Worm (Caenorhabditis elegans) whole organism, L1 larva: Measurements from ENCODE around the gene col-166.
A peak's percentile ranks its signal among the peaks of the same experiment; 100 is the strongest.

Experiments used
- C16A3.4 ChIP-seq: fragments of 150-350 bp; optimal IDR thresholded peaks from 2 replicates; lab custom pipeline; 2014; ENCODE audit warnings: missing biosample characterization, missing genetic modification characterization
- C34B4.2 ChIP-seq: sonication (generic microtip); optimal IDR thresholded peaks from 2 replicates; lab custom pipeline; 2017; ENCODE audit warnings: mild to moderate bottlenecking, missing genetic modification characterization, missing compliant biosample characterization
- aha-1 ChIP-seq: fragments of 150-350 bp; optimal IDR thresholded peaks from 2 replicates; lab custom pipeline; 2014; ENCODE audit warnings: missing biosample characterization, missing genetic modification characterization
- blmp-1 ChIP-seq: fragments of 150-350 bp; optimal IDR thresholded peaks from 2 replicates; lab custom pipeline; 2014; ENCODE audit warnings: missing biosample characterization, missing genetic modification characterization
- ceh-63 ChIP-seq: fragments of 200-800 bp; sonication (Bioruptor generic); optimal IDR thresholded peaks from 2 replicates; lab custom pipeline; 2018; ENCODE audit warnings: mild to moderate bottlenecking, missing genetic modification characterization, missing compliant biosample characterization
- ceh-82 ChIP-seq, 3 experiments: fragments of 150-350 bp in 1 of 3; sonication (generic microtip) in 2 of 3; optimal IDR thresholded peaks; 2 replicates each; lab custom pipeline; 2014 to 2017; ENCODE audit warnings: missing biosample characterization in 3 of 3, missing genetic modification characterization in 3 of 3
- dpl-1 ChIP-seq, 3 experiments: fragments of 150-350 bp in 2 of 3; sonication (generic microtip) in 1 of 3; optimal IDR thresholded peaks; 2 replicates each; lab custom pipeline; 2014 to 2017; ENCODE audit warnings: missing biosample characterization in 3 of 3, missing genetic modification characterization in 3 of 3, missing genetic modification reagents in 3 of 3
- dsc-1 ChIP-seq: sonication (generic microtip); optimal IDR thresholded peaks from 2 replicates; lab custom pipeline; 2016; ENCODE audit warnings: mild to moderate bottlenecking, missing genetic modification characterization, missing compliant biosample characterization
- efl-3 ChIP-seq: fragments of 200-800 bp; sonication (Bioruptor generic); optimal IDR thresholded peaks from 2 replicates; lab custom pipeline; 2018; ENCODE audit warnings: mild to moderate bottlenecking, missing genetic modification characterization, missing compliant biosample characterization
- egl-13 ChIP-seq: sonication (generic microtip); optimal IDR thresholded peaks from 2 replicates; lab custom pipeline; 2016; ENCODE audit warnings: missing genotype, missing genetic modification reagents, missing genetic modification characterization, missing compliant biosample characterization
- elt-3 ChIP-seq, 6 experiments: fragments of 150-350 bp in 1 of 6; sonication (generic microtip); optimal IDR thresholded peaks; 2 replicates each; lab custom pipeline; 2017 to 2018; ENCODE audit warnings: missing biosample characterization in 6 of 6, missing genetic modification characterization in 6 of 6, inconsistent platforms in 1 of 6
- ets-5 ChIP-seq: fragments of 200-800 bp; sonication (Bioruptor generic); IDR thresholded peaks from 2 replicates; pipeline ENCODE4 v1.3.6; 2022; ENCODE audit warnings: missing genetic modification characterization, missing compliant biosample characterization
- fkh-4 ChIP-seq: sonication (generic microtip); optimal IDR thresholded peaks from 2 replicates; lab custom pipeline; 2016; ENCODE audit warnings: missing compliant biosample characterization, missing genetic modification characterization, borderline replicate concordance
- fkh-8 ChIP-seq: sonication (generic microtip); optimal IDR thresholded peaks from 2 replicates; lab custom pipeline; 2016; ENCODE audit warnings: mild to moderate bottlenecking, missing genetic modification characterization, missing compliant biosample characterization
- grh-1 ChIP-seq: fragments of 200-800 bp; sonication (Bioruptor generic); IDR thresholded peaks from 2 replicates; pipeline ENCODE4 v1.3.6; 2022; ENCODE audit warnings: missing genetic modification reagents, missing genetic modification characterization, missing compliant biosample characterization
- hlh-17 ChIP-seq: fragments of 200-800 bp; sonication (Bioruptor generic); optimal IDR thresholded peaks from 2 replicates; lab custom pipeline; 2018; ENCODE audit warnings: missing genetic modification characterization, mild to moderate bottlenecking, missing compliant biosample characterization, moderate library complexity, borderline replicate concordance
- hlh-4 ChIP-seq: sonication (generic microtip); optimal IDR thresholded peaks from 2 replicates; lab custom pipeline; 2016; ENCODE audit warnings: mild to moderate bottlenecking, missing genetic modification characterization, missing compliant biosample characterization
- hpl-2 ChIP-seq: fragments of 150-350 bp; optimal IDR thresholded peaks from 2 replicates; lab custom pipeline; 2014; ENCODE audit warnings: missing biosample characterization, missing genetic modification reagents, missing genetic modification characterization
- irx-1 ChIP-seq: sonication (generic microtip); optimal IDR thresholded peaks from 2 replicates; lab custom pipeline; 2016; ENCODE audit warnings: missing genetic modification characterization, missing compliant biosample characterization
- isw-1 ChIP-seq: fragments of 200-800 bp; sonication (Bioruptor generic); IDR thresholded peaks from 2 replicates; pipeline ENCODE4 v1.3.6; 2022; ENCODE audit warnings: missing genetic modification characterization, missing compliant biosample characterization
- lin-13 ChIP-seq: fragments of 150-350 bp; optimal IDR thresholded peaks from 2 replicates; lab custom pipeline; 2014; ENCODE audit warnings: missing biosample characterization, missing genetic modification reagents, missing genetic modification characterization
- lin-14 ChIP-seq: fragments of 200-800 bp; sonication (Bioruptor generic); optimal IDR thresholded peaks from 2 replicates; lab custom pipeline; 2018; ENCODE audit warnings: mild to moderate bottlenecking, missing genetic modification characterization, moderate library complexity, missing compliant biosample characterization
- lin-15B ChIP-seq: fragments of 150-350 bp; sonication (generic microtip); optimal IDR thresholded peaks from 3 replicates; lab custom pipeline; 2014; ENCODE audit warnings: missing biosample characterization, missing genetic modification characterization
- lin-35 ChIP-seq, 2 experiments: fragments of 150-350 bp; optimal IDR thresholded peaks; 2 replicates each; lab custom pipeline; 2014; ENCODE audit warnings: missing biosample characterization in 2 of 2, missing genetic modification characterization in 2 of 2, missing genetic modification reagents in 2 of 2
- mab-9 ChIP-seq: fragments of 200-800 bp; sonication (Bioruptor generic); IDR thresholded peaks from 2 replicates; pipeline ENCODE4 v1.3.6; 2022; ENCODE audit warnings: missing genetic modification reagents, missing genetic modification characterization, missing compliant biosample characterization
- mdl-1 ChIP-seq, 2 experiments: fragments of 150-350 bp; optimal IDR thresholded peaks; 2 replicates each; lab custom pipeline; 2014 to 2017; ENCODE audit warnings: missing biosample characterization in 2 of 2, missing genetic modification characterization in 2 of 2, inconsistent platforms in 1 of 2
- mef-2 ChIP-seq: fragments of 150-350 bp; optimal IDR thresholded peaks from 2 replicates; lab custom pipeline; 2014; ENCODE audit warnings: missing biosample characterization, missing genetic modification characterization
- mep-1 ChIP-seq: fragments of 150-350 bp; optimal IDR thresholded peaks from 2 replicates; lab custom pipeline; 2014; ENCODE audit warnings: missing biosample characterization, missing genetic modification characterization
- nhr-19 ChIP-seq: fragments of 200-800 bp; sonication (Bioruptor generic); conservative IDR thresholded peaks from 2 replicates; pipeline ENCODE4 v1.3.6; 2022; ENCODE audit warnings: missing genetic modification characterization, missing compliant biosample characterization
- nhr-20 ChIP-seq: sonication (generic microtip); optimal IDR thresholded peaks from 2 replicates; lab custom pipeline; 2016; ENCODE audit warnings: mild to moderate bottlenecking, missing genetic modification characterization, missing compliant biosample characterization
- nhr-237 ChIP-seq: fragments of 150-350 bp; optimal IDR thresholded peaks from 2 replicates; lab custom pipeline; 2014; ENCODE audit warnings: missing biosample characterization, missing genetic modification characterization
- nhr-28 ChIP-seq: fragments of 150-350 bp; optimal IDR thresholded peaks from 2 replicates; lab custom pipeline; 2014; ENCODE audit warnings: missing biosample characterization, missing genetic modification characterization
- nhr-47 ChIP-seq: sonication (generic microtip); optimal IDR thresholded peaks from 2 replicates; lab custom pipeline; 2016; ENCODE audit warnings: mild to moderate bottlenecking, missing genetic modification characterization, moderate library complexity, missing compliant biosample characterization
- nhr-71 ChIP-seq: sonication (generic microtip); optimal IDR thresholded peaks from 2 replicates; lab custom pipeline; 2016; ENCODE audit warnings: mild to moderate bottlenecking, missing genetic modification characterization, moderate library complexity, missing compliant biosample characterization
- nhr-77 ChIP-seq: fragments of 150-350 bp; optimal IDR thresholded peaks from 2 replicates; lab custom pipeline; 2014; ENCODE audit warnings: missing biosample characterization, missing genetic modification characterization
- nhr-84 ChIP-seq: sonication (generic microtip); optimal IDR thresholded peaks from 2 replicates; lab custom pipeline; 2017; ENCODE audit warnings: missing biosample characterization, missing genetic modification characterization
- nhr-85 ChIP-seq: sonication (generic microtip); peaks from one replicate; lab custom pipeline; 2016; ENCODE audit warnings: missing genetic modification characterization, inconsistent platforms, missing compliant biosample characterization
- nhr-90 ChIP-seq: sonication (generic microtip); optimal IDR thresholded peaks from 2 replicates; lab custom pipeline; 2016; ENCODE audit warnings: mild to moderate bottlenecking, missing genetic modification characterization, missing compliant biosample characterization; ENCODE audit not compliant: poor library complexity
- pag-3 ChIP-seq: sonication (generic microtip); optimal IDR thresholded peaks from 2 replicates; lab custom pipeline; 2017; ENCODE audit warnings: missing genetic modification characterization, mild to moderate bottlenecking, missing compliant biosample characterization, antibody characterized with exemption, borderline replicate concordance; ENCODE audit not compliant: insufficient read depth
- rnt-1 ChIP-seq: sonication (generic microtip); optimal IDR thresholded peaks from 2 replicates; lab custom pipeline; 2016; ENCODE audit warnings: mild to moderate bottlenecking, missing genetic modification characterization, moderate library complexity, missing compliant biosample characterization
- snpc-4 ChIP-seq: fragments of 150-350 bp; optimal IDR thresholded peaks from 2 replicates; lab custom pipeline; 2014; ENCODE audit warnings: missing biosample characterization, missing genetic modification characterization
- snu-23 ChIP-seq: sonication (generic microtip); optimal IDR thresholded peaks from 2 replicates; lab custom pipeline; 2016; ENCODE audit warnings: missing genetic modification characterization, missing compliant biosample characterization
- sptf-1 ChIP-seq: fragments of 150-350 bp; optimal IDR thresholded peaks from 2 replicates; lab custom pipeline; 2014; ENCODE audit warnings: missing biosample characterization, missing genetic modification characterization
- swsn-7 ChIP-seq: sonication (generic microtip); optimal IDR thresholded peaks from 2 replicates; lab custom pipeline; 2016; ENCODE audit warnings: missing genetic modification characterization, missing compliant biosample characterization
- tbx-2 ChIP-seq: sonication (generic microtip); optimal IDR thresholded peaks from 2 replicates; lab custom pipeline; 2016; ENCODE audit warnings: missing genetic modification characterization, missing compliant biosample characterization
- unc-130 ChIP-seq: fragments of 150-350 bp; optimal IDR thresholded peaks from 2 replicates; lab custom pipeline; 2017; ENCODE audit warnings: missing biosample characterization, missing genetic modification characterization, inconsistent platforms
- unc-62 ChIP-seq: fragments of 150-350 bp; optimal IDR thresholded peaks from 2 replicates; lab custom pipeline; 2014; ENCODE audit warnings: missing biosample characterization, missing genetic modification reagents, missing genetic modification characterization
- unc-98 ChIP-seq: fragments of 200-800 bp; sonication (Bioruptor generic); IDR thresholded peaks from 2 replicates; pipeline ENCODE4 v1.3.6; 2022; ENCODE audit warnings: missing genetic modification characterization, missing compliant biosample characterization
- vab-15 ChIP-seq: sonication (generic microtip); optimal IDR thresholded peaks from 2 replicates; lab custom pipeline; 2017; ENCODE audit warnings: missing genotype, mild to moderate bottlenecking, missing genetic modification characterization, missing compliant biosample characterization
- xbp-1 ChIP-seq: sonication (generic microtip); optimal IDR thresholded peaks from 2 replicates; lab custom pipeline; 2016; ENCODE audit warnings: missing genetic modification characterization, missing compliant biosample characterization
- zag-1 ChIP-seq: fragments of 150-350 bp; optimal IDR thresholded peaks from 2 replicates; lab custom pipeline; 2014; ENCODE audit warnings: missing biosample characterization, missing genetic modification characterization

col-166 gene

ce11 chrX:6319546-6319945, 39.7 kb downstream of the col-166 start, which contains the start of gene chtb-3:
Gene chtb-3 (minus strand): TSS chrX:6319646.
- no peak for TF ChIP-seq ceh-82 (tag; optimal IDR thresholded peaks at IDR 0.05; lab: Kevin White, UChicago)

- TF ChIP-seq blmp-1 (tag; lab: Kevin White, UChicago) (peak; percentile 77), ceh-63 (GFP tag; lab: Kevin White, UChicago) (no peak), hlh-17 (GFP tag; lab: Kevin White, UChicago) (no peak), lin-35 (GFP tag; optimal IDR thresholded peaks at IDR 0.05; lab: Kevin White, UChicago) (no peak), nhr-85 (tag; lab: Kevin White, UChicago) (peak; percentile 92), fkh-4 (tag; lab: Kevin White, UChicago) (no peak), fkh-8 (tag; lab: Kevin White, UChicago) (no peak), nhr-90 (peak; percentile 40), nhr-77 (tag; lab: Kevin White, UChicago) (no peak), unc-62 (no peak), ceh-82 (tag; optimal IDR thresholded peaks at IDR 0.05; lab: Kevin White, UChicago) (no peak), irx-1 (tag; lab: Kevin White, UChicago) (peak; percentile 20), nhr-28 (tag; lab: Kevin White, UChicago) (no peak), lin-15B (tag; lab: Kevin White, UChicago) (no peak), egl-13 (tag; lab: Kevin White, UChicago) (no peak), vab-15 (tag; lab: Kevin White, UChicago) (no peak), hpl-2 (GFP tag; lab: Kevin White, UChicago) (no peak), pag-3 (peak; percentile 80), C16A3.4 (no peak), hlh-4 (tag; lab: Kevin White, UChicago) (no peak), mab-9 (GFP tag; lab: Robert Waterston, UW) (no peak), sptf-1 (tag; lab: Kevin White, UChicago) (no peak), nhr-84 (no peak), dsc-1 (tag; lab: Kevin White, UChicago) (no peak), elt-3 (tag; optimal IDR thresholded peaks at IDR 0.05; lab: Kevin White, UChicago) (peak in 4 of 6 experiments; percentile 11 to 58 (median 23)), mef-2 (no peak), efl-3 (GFP tag; lab: Kevin White, UChicago) (no peak), grh-1 (0 out of 2 replicates have a peak, but pooled peaks have one; percentile 38), unc-98 (no peak), mdl-1 (tag; optimal IDR thresholded peaks at IDR 0.05; lab: Kevin White, UChicago) (no peak), xbp-1 (tag; lab: Kevin White, UChicago) (no peak), lin-14 (peak; percentile 91), lin-13 (no peak), nhr-19 (GFP tag; lab: Robert Waterston, UW) (peak; percentile 29; the same call in 1 of the 2 replicates), snu-23 (GFP tag; lab: Kevin White, UChicago) (peak; percentile 52), aha-1 (tag; lab: Kevin White, UChicago) (no peak), isw-1 (no peak), mep-1 (tag; lab: Kevin White, UChicago) (peak; percentile 53), nhr-71 (tag; lab: Kevin White, UChicago) (peak; percentile 32), snpc-4 (tag; lab: Kevin White, UChicago) (no peak), nhr-20 (peak; percentile 59), swsn-7 (no peak), nhr-237 (tag; lab: Kevin White, UChicago) (no peak), rnt-1 (tag; lab: Kevin White, UChicago) (no peak), tbx-2 (tag; lab: Kevin White, UChicago) (peak; percentile 36), ets-5 (GFP tag; lab: Robert Waterston, UW) (no peak), nhr-47 (tag; lab: Kevin White, UChicago) (no peak), zag-1 (tag; lab: Kevin White, UChicago) (no peak), dpl-1 (GFP tag; optimal IDR thresholded peaks at IDR 0.05; lab: Kevin White, UChicago) (no peak), unc-130 (tag; lab: Kevin White, UChicago) (no peak), C34B4.2 (tag; lab: Kevin White, UChicago) (no peak)
These were observed 41.1 kb downstream of the col-166 start for ce11 chrX:6320887-6321286.
